Worm (Caenorhabditis elegans): ENCODE measurements around the gene F17E9.16.

F17E9.16 gene

ce11 chrIV:8379278-8379677 is 27.1 kb downstream of the F17E9.16 start, which contains the start of gene nap-1 (continued):
- TF ChIP-seq pha-4 (GFP tag; IDR thresholded peaks at IDR 0.05) (no peak), pha-4 (tag; optimal IDR thresholded peaks at IDR 0.05) (peak; percentile 95), ces-1 (GFP tag; optimal IDR thresholded peaks at IDR 0.05) (no peak), lim-7 (GFP tag; IDR thresholded peaks at IDR 0.05) (no peak), hlh-11 (tag; optimal IDR thresholded peaks at IDR 0.05) (peak; percentile 59), nhr-41 (GFP tag; IDR thresholded peaks at IDR 0.05) (no peak), ztf-7 (tag; optimal IDR thresholded peaks at IDR 0.05) (peak; percentile 8)

ce11 chrIV:8379683-8380082 is 27.5 kb downstream of the F17E9.16 start, which contains the start of gene praf-3:
Gene praf-3 (plus strand): TSS chrIV:8379983.
- TF ChIP-seq lin-29 (GFP tag; IDR thresholded peaks at IDR 0.05) (no peak), aly-2 (tag; optimal IDR thresholded peaks at IDR 0.05) (no peak), Y75B8A.6 (GFP tag; IDR thresholded peaks at IDR 0.05) (no peak)

DNA sequence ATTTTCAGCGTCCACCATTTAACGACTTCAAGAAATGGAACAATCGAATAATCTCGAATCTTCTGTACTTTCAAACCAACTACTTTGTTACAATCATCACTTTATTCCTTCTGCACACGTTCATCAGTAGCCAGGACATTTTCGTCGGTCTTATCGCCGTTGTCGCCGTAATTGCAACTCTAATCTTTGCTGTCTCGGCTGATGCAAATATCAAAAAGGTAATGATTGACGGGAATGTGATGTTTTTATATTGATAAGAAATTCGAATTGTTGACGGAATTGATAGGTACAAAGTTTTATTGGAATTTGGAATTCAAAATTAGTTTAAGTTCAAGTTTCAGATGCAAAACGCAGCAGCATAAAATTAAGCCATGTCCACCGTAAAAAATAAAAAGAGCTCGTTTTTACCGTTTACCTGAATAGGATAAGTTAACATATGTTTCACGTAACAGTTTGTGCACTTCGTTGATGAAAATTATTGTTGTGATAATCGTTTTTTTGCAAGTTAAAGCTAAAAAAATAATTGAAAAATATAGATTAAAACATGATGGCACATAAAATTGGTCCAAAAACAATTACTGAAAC is 28.2 kb downstream of the F17E9.16 start:
- no peak for TF ChIP-seq lim-7 (GFP tag; IDR thresholded peaks at IDR 0.05)
- TF ChIP-seq tra-1 (GFP tag; IDR thresholded peaks at IDR 0.05) = peak; percentile 79; the same call in 1 of the 2 replicates
- TF ChIP-seq zag-1 (tag; optimal IDR thresholded peaks at IDR 0.05) = no peak
- TF ChIP-seq nhr-77 (tag; optimal IDR thresholded peaks at IDR 0.05) = peak; percentile 41
- peak; percentile 21 for TF ChIP-seq nhr-48 (tag; optimal IDR thresholded peaks at IDR 0.05)
- peak; percentile 73 for TF ChIP-seq nhr-28 (tag; optimal IDR thresholded peaks at IDR 0.05)
- peak; percentile 47 to 93 for TF ChIP-seq unc-62 (GFP tag; optimal IDR thresholded peaks at IDR 0.05 in 1 of 2)
- TF ChIP-seq unc-62 (tag; optimal IDR thresholded peaks at IDR 0.05) = no peak
- peak; percentile 9 for TF ChIP-seq aha-1 (tag)
- TF ChIP-seq dmd-6 (GFP tag; IDR thresholded peaks at IDR 0.05) = peak; percentile 94
- peak; percentile 77 for TF ChIP-seq dve-1 (tag; optimal IDR thresholded peaks at IDR 0.05; ENCODE audit: insufficient read depth)
- peak; percentile 92 for TF ChIP-seq pqm-1 (tag; optimal IDR thresholded peaks at IDR 0.05)
- TF ChIP-seq php-3 (GFP tag; IDR thresholded peaks at IDR 0.05) = peak; percentile 89
- TF ChIP-seq mxl-3 (GFP tag; optimal IDR thresholded peaks at IDR 0.05) = peak; percentile 21
- TF ChIP-seq lin-29 (GFP tag; IDR thresholded peaks at IDR 0.05) = no peak
- TF ChIP-seq nhr-102 (tag; optimal IDR thresholded peaks at IDR 0.05) = peak; percentile 11
- TF ChIP-seq T20F7.1 (GFP tag; optimal IDR thresholded peaks at IDR 0.05) = peak; percentile 33
- no peak for TF ChIP-seq ctbp-1 (GFP tag; IDR thresholded peaks at IDR 0.05)
- TF ChIP-seq daf-16 (GFP tag; optimal IDR thresholded peaks at IDR 0.05) = peak in 1 of 2 experiments; percentile 47
- peak; percentile 81 for TF ChIP-seq daf-16 (tag; optimal IDR thresholded peaks at IDR 0.05)

- TF ChIP-seq pqm-1 (tag; optimal IDR thresholded peaks at IDR 0.05) (no peak), nhr-42 (GFP tag; IDR thresholded peaks at IDR 0.05) (no peak), unc-62 (GFP tag; optimal IDR thresholded peaks at IDR 0.05 in 1 of 2) (peak in 1 of 2 experiments; percentile 52), unc-62 (tag; optimal IDR thresholded peaks at IDR 0.05) (no peak), snpc-4 (tag; optimal IDR thresholded peaks at IDR 0.05) (no peak), nhr-237 (tag; optimal IDR thresholded peaks at IDR 0.05) (no peak), mxl-2 (GFP tag; conservative IDR thresholded peaks at IDR 0.05) (no peak)
Measured at ce11 chrIV:8382695-8383094, 30.6 kb downstream of the F17E9.16 start, which contains the start of gene D2096.9. Gene D2096.9 (minus strand): TSS chrIV:8382795.

DNA sequence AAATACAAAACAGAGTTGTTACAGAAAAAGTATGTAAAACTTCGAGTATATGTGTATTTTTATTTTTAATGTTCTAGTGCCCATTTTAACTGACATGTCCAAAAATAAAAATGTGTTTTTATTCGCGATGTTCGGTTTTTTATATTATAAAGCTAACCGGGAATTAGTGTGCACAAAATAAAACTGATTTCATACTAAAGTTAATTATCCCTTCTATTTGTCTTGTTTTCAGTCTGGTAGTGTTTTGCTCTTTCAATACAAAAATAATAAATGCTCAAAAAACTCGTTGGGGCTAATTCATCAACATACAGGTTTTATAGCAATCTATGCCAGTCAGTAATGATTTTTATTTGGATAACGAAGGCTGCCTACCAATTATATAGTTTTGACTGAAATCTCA is 32.6 kb downstream of the F17E9.16 start:
- peak in 1 of 2 experiments; percentile 94 for TF ChIP-seq unc-62 (GFP tag; optimal IDR thresholded peaks at IDR 0.05 in 1 of 2)
- TF ChIP-seq unc-62 (tag; optimal IDR thresholded peaks at IDR 0.05) = no peak
- TF ChIP-seq ceh-28 (tag; optimal IDR thresholded peaks at IDR 0.05) = no peak
- TF ChIP-seq ceh-44 (GFP tag; IDR thresholded peaks at IDR 0.05) = no peak
